Worm (Caenorhabditis elegans): ENCODE data around the gene T27A8.7.
"Not testable (repeated sequence)": the region's sequence is repeated elsewhere in the genome, so short reads cannot be mapped to it uniquely, and the experiment has no call there.

Gene T27A8.7

DNA sequence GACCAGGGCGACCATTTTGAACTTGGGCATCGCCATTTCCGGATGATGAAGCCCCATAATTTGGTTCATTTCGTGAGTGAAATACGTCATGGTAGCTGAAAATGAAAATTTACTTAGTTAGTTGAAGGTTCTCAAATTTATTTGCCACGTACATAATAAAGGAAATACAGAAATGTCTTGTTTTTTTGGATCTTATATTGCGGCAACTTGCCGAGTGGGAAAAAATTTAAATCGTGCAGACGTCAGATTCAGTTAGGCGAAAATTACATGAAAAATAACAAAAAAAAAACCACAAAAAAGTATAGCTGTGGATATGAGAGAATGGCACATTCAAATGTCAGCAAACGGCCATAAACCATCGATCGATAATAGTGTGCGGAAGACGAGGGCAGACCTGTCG, 3.5 kb downstream of the T27A8.7 start, which contains the start of gene T27A8.2:
TSS of gene T27A8.2 (minus strand) at position 101 of the 400 bp plus-strand sequence.
- no peak for TF ChIP-seq tra-4 (tag; optimal IDR thresholded peaks at IDR 0.05)
- no peak for TF ChIP-seq tbx-37 (GFP tag; conservative IDR thresholded peaks at IDR 0.05)
- TF ChIP-seq aly-1 (tag; optimal IDR thresholded peaks at IDR 0.05) = no peak
- TF ChIP-seq hmbx-1 (tag; optimal IDR thresholded peaks at IDR 0.05) = no peak
- TF ChIP-seq ceh-13 (GFP tag; optimal IDR thresholded peaks at IDR 0.05) = no peak

DNA sequence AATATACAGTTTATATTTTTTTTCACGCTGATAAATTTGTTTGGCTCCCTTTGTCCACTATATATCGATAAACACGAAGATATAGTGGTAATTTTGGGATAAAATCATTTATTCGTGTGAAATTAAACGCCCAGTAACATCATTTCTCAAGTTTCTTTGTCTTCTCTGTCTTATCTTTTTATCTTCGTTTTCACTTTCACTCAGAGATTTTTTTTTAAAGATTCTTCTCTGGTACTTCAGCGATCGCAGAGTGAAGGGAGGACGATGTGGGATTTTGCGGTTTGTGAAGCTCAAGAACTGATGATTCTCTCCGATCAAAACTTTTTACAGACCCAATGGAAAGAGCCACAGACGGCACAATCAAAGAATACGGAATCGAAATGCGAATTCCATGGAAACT, 7.0 kb downstream of the T27A8.7 start, which contains the start of gene T27A8.3:
TSS of gene T27A8.3 (plus strand) at position 301 of the 400 bp plus-strand sequence.
- not testable (repeated sequence) for TF ChIP-seq B0310.2 (tag; optimal IDR thresholded peaks at IDR 0.05); ets-7 (tag; optimal IDR thresholded peaks at IDR 0.05); ceh-13 (GFP tag; optimal IDR thresholded peaks at IDR 0.05)

DNA sequence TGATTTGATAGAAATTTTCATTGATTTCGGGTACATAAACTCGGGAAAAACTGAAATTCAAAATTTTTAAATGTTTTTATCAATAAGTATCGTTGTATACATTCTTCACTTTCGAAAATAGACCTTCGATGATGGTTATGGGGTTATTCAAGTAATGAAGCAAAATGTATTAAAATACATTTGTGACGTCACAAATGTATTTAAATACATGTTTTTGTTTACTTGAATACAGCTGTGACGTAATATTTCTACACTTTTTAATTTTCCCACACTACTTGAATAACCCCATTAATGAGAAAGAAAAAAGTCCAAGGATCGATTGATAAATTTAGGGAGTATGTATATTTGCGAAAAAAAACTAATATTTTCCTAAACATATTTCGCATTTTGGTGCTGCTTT, 12.6 kb downstream of the T27A8.7 start:
- TF ChIP-seq ceh-36 (tag; optimal IDR thresholded peaks at IDR 0.05) = no peak
- no peak for TF ChIP-seq scrt-1 (GFP tag; IDR thresholded peaks at IDR 0.05)
- no peak for TF ChIP-seq aly-1 (tag; optimal IDR thresholded peaks at IDR 0.05)
- TF ChIP-seq tbx-37 (GFP tag; conservative IDR thresholded peaks at IDR 0.05) = no peak
- no peak for TF ChIP-seq pes-1 (GFP tag; IDR thresholded peaks at IDR 0.05)
- no peak for TF ChIP-seq F13C5.2 (tag; optimal IDR thresholded peaks at IDR 0.05)
- TF ChIP-seq sea-1 (GFP tag; conservative IDR thresholded peaks at IDR 0.05) = no peak
- TF ChIP-seq B0310.2 (tag; optimal IDR thresholded peaks at IDR 0.05) = no peak
- no peak for TF ChIP-seq hmbx-1 (tag; optimal IDR thresholded peaks at IDR 0.05)
- no peak for TF ChIP-seq flt-1 (GFP tag; IDR thresholded peaks at IDR 0.05)
- no peak for TF ChIP-seq ceh-13 (GFP tag; optimal IDR thresholded peaks at IDR 0.05)
- no peak for TF ChIP-seq tra-4 (tag; optimal IDR thresholded peaks at IDR 0.05)
- TF ChIP-seq hmg-4 (GFP tag; optimal IDR thresholded peaks at IDR 0.05) = no peak
- TF ChIP-seq hnd-1 (tag; optimal IDR thresholded peaks at IDR 0.05) = no peak
- no peak for TF ChIP-seq tbx-11 (GFP tag; IDR thresholded peaks at IDR 0.05)

DNA sequence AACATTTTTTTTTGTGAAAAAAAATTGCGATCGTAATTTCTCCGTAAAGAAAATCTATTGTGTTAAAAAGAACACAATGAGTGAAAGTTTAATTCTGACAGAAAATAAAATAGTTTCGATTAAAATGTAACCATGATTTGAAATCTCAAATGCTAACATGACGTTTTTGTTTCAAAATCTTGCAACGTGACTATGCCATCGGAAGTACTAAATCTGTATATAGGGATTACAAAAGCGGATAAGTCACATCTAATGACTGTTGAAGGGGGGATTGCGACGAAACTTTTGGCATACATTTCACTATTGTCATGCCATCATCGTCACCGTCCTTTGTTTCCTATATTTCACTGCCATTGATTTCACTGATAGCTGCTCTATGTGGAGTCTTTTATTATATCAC, 17.2 kb downstream of the T27A8.7 start, which contains the start of gene col-187:
TSS of gene col-187 (plus strand) at position 301 of the 400 bp plus-strand sequence.
- TF ChIP-seq B0310.2 (tag; optimal IDR thresholded peaks at IDR 0.05) = no peak

DNA sequence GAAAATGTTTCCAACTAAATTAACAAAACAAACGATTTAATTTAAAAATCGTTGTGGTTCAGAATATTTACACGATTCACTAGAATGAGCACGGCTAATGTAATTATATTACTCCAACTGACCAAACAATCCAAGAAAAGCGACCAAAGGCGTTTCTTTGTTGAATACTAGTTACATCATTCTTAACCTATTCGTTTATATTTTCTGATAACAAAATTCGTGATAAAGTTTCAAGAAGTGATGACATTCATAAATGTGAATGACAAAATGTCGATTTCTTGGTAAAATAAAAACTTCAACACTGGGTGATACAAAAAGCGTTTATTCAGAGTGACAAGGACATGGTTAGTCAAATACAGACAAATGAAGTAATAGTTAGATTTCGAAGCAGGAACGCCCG, 21.1 kb downstream of the T27A8.7 start, which contains the start of gene C30F2.4:
TSS of gene C30F2.4 (minus strand) at position 101 of the 400 bp plus-strand sequence.
- no peak for TF ChIP-seq F13C5.2 (tag; optimal IDR thresholded peaks at IDR 0.05)
- TF ChIP-seq ceh-13 (GFP tag; optimal IDR thresholded peaks at IDR 0.05) = no peak
- no peak for TF ChIP-seq sea-1 (GFP tag; conservative IDR thresholded peaks at IDR 0.05)
- no peak for TF ChIP-seq aly-1 (tag; optimal IDR thresholded peaks at IDR 0.05)
- TF ChIP-seq hnd-1 (tag; optimal IDR thresholded peaks at IDR 0.05) = no peak
- no peak for TF ChIP-seq tbx-37 (GFP tag; conservative IDR thresholded peaks at IDR 0.05)
- no peak for TF ChIP-seq tbx-11 (GFP tag; IDR thresholded peaks at IDR 0.05)
- TF ChIP-seq ceh-36 (tag; optimal IDR thresholded peaks at IDR 0.05) = no peak
- TF ChIP-seq ets-7 (tag; optimal IDR thresholded peaks at IDR 0.05) = no peak

DNA sequence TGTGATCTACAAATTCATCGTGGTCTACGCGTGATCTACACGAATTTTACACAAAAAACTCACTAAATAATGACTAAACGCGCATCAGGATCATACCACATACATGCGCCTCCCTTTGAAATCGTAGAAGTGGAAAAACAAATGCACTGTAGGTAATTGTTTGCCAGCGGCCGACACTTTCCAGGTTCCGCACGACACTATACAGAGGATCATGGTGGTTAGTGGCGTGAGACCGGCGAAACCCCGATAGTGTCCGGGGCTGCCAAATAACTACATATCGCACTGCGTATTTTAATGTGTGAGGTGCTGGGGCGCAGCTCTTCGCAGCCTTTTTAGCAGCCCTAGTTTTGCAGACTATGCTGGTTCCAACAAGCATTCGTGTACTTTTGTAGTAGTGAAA, 23.4 kb downstream of the T27A8.7 start:
- TF ChIP-seq ets-7 (tag; optimal IDR thresholded peaks at IDR 0.05) (no peak), tbx-37 (GFP tag; conservative IDR thresholded peaks at IDR 0.05) (no peak), B0310.2 (tag; optimal IDR thresholded peaks at IDR 0.05) (no peak), ama-1 (optimal IDR thresholded peaks at IDR 0.05) (no peak)

DNA sequence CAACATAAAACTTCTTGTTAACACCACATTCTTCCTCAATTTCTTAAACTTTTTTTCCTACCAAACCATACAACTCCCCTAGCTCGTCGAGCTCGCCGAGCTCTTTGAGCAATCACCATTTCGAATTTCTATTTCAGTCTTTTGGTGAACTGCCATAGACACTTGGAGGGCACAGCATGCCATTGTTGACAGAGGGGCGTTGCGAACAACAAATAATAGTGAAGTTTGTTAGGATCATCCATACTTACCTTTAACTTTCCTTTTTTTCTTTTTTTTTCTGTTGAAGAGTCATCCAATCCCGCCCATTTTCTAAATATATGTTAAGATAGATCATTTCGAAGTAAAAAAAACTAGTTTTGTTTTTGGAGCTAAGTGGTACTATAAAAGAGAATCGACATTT, 26.7 kb downstream of the T27A8.7 start, which contains the start of gene idpp-14:
TSS of gene idpp-14 (plus strand) at position 324 of the 400 bp plus-strand sequence.
- TF ChIP-seq ceh-13 (GFP tag; optimal IDR thresholded peaks at IDR 0.05) (no peak), hnd-1 (tag; optimal IDR thresholded peaks at IDR 0.05) (no peak), B0310.2 (tag; optimal IDR thresholded peaks at IDR 0.05) (no peak), flt-1 (GFP tag; IDR thresholded peaks at IDR 0.05) (no peak), tbx-11 (GFP tag; IDR thresholded peaks at IDR 0.05) (no peak), ama-1 (optimal IDR thresholded peaks at IDR 0.05) (no peak), aly-1 (tag; optimal IDR thresholded peaks at IDR 0.05) (no peak), ceh-36 (tag; optimal IDR thresholded peaks at IDR 0.05) (no peak), scrt-1 (GFP tag; IDR thresholded peaks at IDR 0.05) (no peak), ets-7 (tag; optimal IDR thresholded peaks at IDR 0.05) (no peak), tra-4 (tag; optimal IDR thresholded peaks at IDR 0.05) (no peak), tbx-37 (GFP tag; conservative IDR thresholded peaks at IDR 0.05) (no peak), hmbx-1 (tag; optimal IDR thresholded peaks at IDR 0.05) (no peak), F13C5.2 (tag; optimal IDR thresholded peaks at IDR 0.05) (no peak), pes-1 (GFP tag; IDR thresholded peaks at IDR 0.05) (no peak), sea-1 (GFP tag; conservative IDR thresholded peaks at IDR 0.05) (no peak)

DNA sequence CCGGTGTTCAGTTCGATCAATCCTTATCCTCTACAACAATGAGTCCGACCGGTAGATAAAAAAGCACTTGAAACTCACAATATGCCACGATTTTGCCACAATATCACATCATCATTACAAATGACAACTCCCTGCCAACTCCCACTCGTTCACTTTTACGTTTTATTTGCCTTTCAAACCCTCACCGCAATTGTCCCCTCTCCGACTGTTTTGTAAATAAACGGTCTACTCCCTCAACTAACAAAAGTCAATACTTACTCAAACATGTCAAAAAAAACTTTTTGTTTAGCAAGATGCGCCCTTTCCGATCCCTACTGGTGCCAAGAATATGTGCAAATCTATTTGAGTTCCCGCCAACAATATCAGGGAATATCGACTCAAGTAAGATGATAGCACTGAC, 29.7 kb downstream of the T27A8.7 start, which contains the start of gene C30F2.2:
TSS of gene C30F2.2 (minus strand) at position 122 of the 400 bp plus-strand sequence.
- TF ChIP-seq pes-1 (GFP tag; IDR thresholded peaks at IDR 0.05) (no peak), ceh-36 (tag; optimal IDR thresholded peaks at IDR 0.05) (no peak), flt-1 (GFP tag; IDR thresholded peaks at IDR 0.05) (no peak), hnd-1 (tag; optimal IDR thresholded peaks at IDR 0.05) (no peak), scrt-1 (GFP tag; IDR thresholded peaks at IDR 0.05) (no peak), hmbx-1 (tag; optimal IDR thresholded peaks at IDR 0.05) (no peak), hmg-4 (GFP tag; optimal IDR thresholded peaks at IDR 0.05) (no peak), tbx-11 (GFP tag; IDR thresholded peaks at IDR 0.05) (no peak), ets-7 (tag; optimal IDR thresholded peaks at IDR 0.05) (no peak), tbx-37 (GFP tag; conservative IDR thresholded peaks at IDR 0.05) (no peak), aly-1 (tag; optimal IDR thresholded peaks at IDR 0.05) (no peak), ama-1 (optimal IDR thresholded peaks at IDR 0.05) (no peak), F13C5.2 (tag; optimal IDR thresholded peaks at IDR 0.05) (no peak), B0310.2 (tag; optimal IDR thresholded peaks at IDR 0.05) (no peak), tra-4 (tag; optimal IDR thresholded peaks at IDR 0.05) (no peak), ceh-13 (GFP tag; optimal IDR thresholded peaks at IDR 0.05) (no peak), sea-1 (GFP tag; conservative IDR thresholded peaks at IDR 0.05) (no peak)

Measured in whole organism, early embryonic.